Worm (Caenorhabditis elegans) whole organism, young adult: Measurements from ENCODE around the gene F09F9.5.

ENCODE experiments used
- aptf-2 ChIP-seq: fragments of 200-800 bp; sonication (Bioruptor generic); conservative IDR thresholded peaks from 2 replicates; pipeline ENCODE4 v1.3.6; 2022; ENCODE audit warnings: missing genetic modification reagents, missing genetic modification characterization, missing compliant biosample characterization
- die-1 ChIP-seq: sonication (generic microtip); optimal IDR thresholded peaks from 2 replicates; lab custom pipeline; 2016; ENCODE audit warnings: missing genotype, mild to moderate bottlenecking, missing genetic modification characterization, missing compliant biosample characterization
- fkh-3 ChIP-seq: sonication (generic microtip); optimal IDR thresholded peaks from 2 replicates; lab custom pipeline; 2016; ENCODE audit warnings: mild to moderate bottlenecking, missing genetic modification characterization, missing compliant biosample characterization
- madf-6 ChIP-seq: fragments of 200-800 bp; sonication (Bioruptor generic); IDR thresholded peaks from 2 replicates; pipeline ENCODE4 v1.3.6; 2022; ENCODE audit warnings: missing genetic modification reagents, missing genetic modification characterization, missing compliant biosample characterization
- tlf-1 ChIP-seq: fragments of 200-800 bp; sonication (Bioruptor generic); optimal IDR thresholded peaks from 2 replicates; lab custom pipeline; 2018; ENCODE audit warnings: mild to moderate bottlenecking, missing genetic modification characterization, missing compliant biosample characterization
- unc-62 ChIP-seq: fragments of 150-350 bp; optimal IDR thresholded peaks from 2 replicates; lab custom pipeline; 2014; ENCODE audit warnings: missing biosample characterization, missing genetic modification reagents, missing genetic modification characterization

DNA sequence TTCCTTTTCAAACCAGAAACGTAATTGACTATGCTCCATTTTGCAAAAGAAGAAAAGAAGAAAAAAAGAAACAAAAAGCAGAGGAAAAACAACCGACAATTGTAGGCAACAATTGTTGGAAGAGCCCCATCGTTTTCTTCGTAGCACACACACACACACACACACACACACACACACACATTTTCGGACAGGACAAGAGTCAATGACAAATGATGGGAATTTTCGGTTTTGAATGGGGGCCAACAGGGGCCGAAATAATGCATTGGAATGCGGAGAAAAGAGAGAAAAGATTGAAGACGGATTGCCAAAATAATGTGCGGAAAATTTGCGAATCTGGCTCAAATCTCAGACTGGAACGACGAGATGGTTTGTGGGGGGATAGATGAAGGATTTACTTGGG lies 37.1 kb downstream of the F09F9.5 start:
- TF ChIP-seq tlf-1 (GFP tag; lab: Kevin White, UChicago), result no peak
- no peak for TF ChIP-seq unc-62 (GFP tag; lab: Kevin White, UChicago)
- no peak for TF ChIP-seq madf-6 (GFP tag; lab: Robert Waterston, UW)
- no peak for TF ChIP-seq fkh-3
- TF ChIP-seq aptf-2 (GFP tag; lab: Robert Waterston, UW), result no peak
- TF ChIP-seq die-1, result no peak
